Worm (Caenorhabditis elegans): ENCODE measurements around the gene R02F2.5.

R02F2.5 gene

DNA sequence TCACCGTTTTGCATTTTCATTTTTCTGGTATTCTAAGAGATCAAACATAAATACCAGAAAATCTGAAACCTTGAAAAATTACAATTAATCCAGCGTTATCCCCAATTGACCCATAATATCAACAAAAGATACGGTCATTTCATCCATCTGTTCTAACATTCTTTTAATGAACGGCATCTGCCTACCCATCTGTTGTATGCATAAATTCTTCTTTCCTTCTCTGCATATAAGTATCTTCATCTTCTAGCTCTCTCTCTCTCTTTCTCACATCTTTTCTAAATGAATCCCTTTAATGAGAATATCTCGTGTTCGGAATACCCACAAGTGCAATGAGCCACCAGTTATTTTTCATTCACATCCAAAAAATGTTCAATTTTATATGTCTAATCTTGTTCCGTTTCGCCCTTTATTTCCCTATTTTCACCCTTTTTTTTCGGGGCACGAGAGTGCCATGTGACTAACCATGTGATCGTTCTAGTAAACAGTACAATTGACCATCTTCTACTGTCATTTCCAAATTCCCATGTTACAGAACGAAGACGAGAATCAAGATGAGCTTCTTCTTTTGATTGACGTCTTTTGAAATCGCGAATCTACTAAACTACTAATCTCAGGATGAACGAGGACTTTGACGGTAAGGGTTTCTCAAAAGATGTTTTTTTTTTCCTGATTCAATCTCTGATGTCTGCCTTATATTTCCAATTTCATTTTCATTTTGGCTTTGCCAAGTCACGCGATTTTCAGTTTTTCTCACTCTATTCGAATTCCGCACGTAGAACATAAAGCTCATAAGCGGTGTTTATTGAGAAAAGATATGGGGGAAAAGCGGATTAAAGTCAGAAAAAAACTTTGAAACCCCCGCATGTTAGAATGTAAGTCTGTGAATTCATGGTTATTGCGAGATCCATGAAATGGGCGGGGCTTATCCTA, 22.5 kb downstream of the R02F2.5 start, which contains the start of gene R02F2.1 (continued):
- TF ChIP-seq him-1 (tag; optimal IDR thresholded peaks at IDR 0.05) = no peak
- peak; percentile 45 for TF ChIP-seq tlf-1 (GFP tag; optimal IDR thresholded peaks at IDR 0.05)
- no peak for TF ChIP-seq ceh-79 (tag; optimal IDR thresholded peaks at IDR 0.05)

DNA sequence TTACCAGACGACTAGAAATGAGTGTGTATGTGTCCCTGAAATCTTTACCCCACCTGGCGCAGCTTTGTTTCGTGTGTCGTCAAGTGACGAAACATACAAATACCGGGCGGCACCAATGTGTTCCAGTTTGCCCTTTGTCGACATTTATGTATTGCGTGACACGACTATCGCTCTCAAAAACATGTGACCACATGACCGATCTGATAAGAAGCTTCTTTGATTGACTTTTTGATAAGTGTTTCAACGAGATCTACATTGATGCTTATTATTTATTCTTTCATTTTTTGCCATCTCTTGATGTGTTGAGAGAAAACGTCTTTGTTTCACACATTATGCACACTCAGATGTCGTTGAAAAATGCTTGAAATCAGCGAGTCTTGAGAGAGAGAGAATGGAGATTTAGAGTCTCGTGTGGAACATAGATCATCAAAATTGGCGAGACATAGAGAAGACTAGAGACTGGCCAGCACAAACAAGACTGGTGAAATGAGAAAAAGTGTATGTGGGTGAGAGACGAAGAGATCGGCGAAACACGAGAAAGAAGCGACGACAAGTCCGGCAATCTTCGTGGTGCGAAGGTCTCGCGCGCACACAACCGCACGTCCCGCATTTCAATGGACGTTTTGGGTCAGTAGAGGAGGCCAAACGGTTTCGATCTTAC, 23.9 kb downstream of the R02F2.5 start:
- TF ChIP-seq zfh-2 (GFP tag; conservative IDR thresholded peaks at IDR 0.05) = peak; percentile 72
- TF ChIP-seq hlh-26 (GFP tag; conservative IDR thresholded peaks at IDR 0.05) = no peak
- TF ChIP-seq hmg-20 (GFP tag; IDR thresholded peaks at IDR 0.05) = no peak
- peak; percentile 39 for TF ChIP-seq K12H6.12 (tag; optimal IDR thresholded peaks at IDR 0.05)
- TF ChIP-seq nfyb-1 (GFP tag; IDR thresholded peaks at IDR 0.05) = peak; percentile 10; the same call in 1 of the 2 replicates
- peak; percentile 33 for TF ChIP-seq attf-5 (GFP tag; optimal IDR thresholded peaks at IDR 0.05)
- no peak for TF ChIP-seq snpc-4 (GFP tag; optimal IDR thresholded peaks at IDR 0.05)
- peak in 3 of 4 experiments; percentile 17 to 46 (median 34) for TF ChIP-seq snpc-4 (tag; optimal IDR thresholded peaks at IDR 0.05)
- TF ChIP-seq pbrm-1 (GFP tag; IDR thresholded peaks at IDR 0.05) = no peak; the same call in 1 of the 2 replicates
- TF ChIP-seq F49E8.2 (tag; optimal IDR thresholded peaks at IDR 0.05; ENCODE audit: insufficient read depth) = no peak
- TF ChIP-seq B0336.3 (GFP tag; IDR thresholded peaks at IDR 0.05) = peak; percentile 67
- peak; percentile 40; the same call in 1 of the 2 replicates for TF ChIP-seq C06A6.2 (GFP tag; conservative IDR thresholded peaks at IDR 0.05)
- TF ChIP-seq rcor-1 (GFP tag; IDR thresholded peaks at IDR 0.05) = no peak
- TF ChIP-seq attf-3 (GFP tag; conservative IDR thresholded peaks at IDR 0.05) = 0 out of 2 replicates have a peak, but pooled peaks have one; percentile 19
- TF ChIP-seq lin-35 (GFP tag; optimal IDR thresholded peaks at IDR 0.05) = peak in 1 of 3 experiments; percentile 16
- TF ChIP-seq ztf-22 (GFP tag; optimal IDR thresholded peaks at IDR 0.05) = peak; percentile 31
- no peak for TF ChIP-seq F57C9.4 (tag; optimal IDR thresholded peaks at IDR 0.05)
- peak; percentile 68 for TF ChIP-seq unc-62 (GFP tag; optimal IDR thresholded peaks at IDR 0.05)
- peak in 1 of 2 experiments; percentile 29 for TF ChIP-seq let-607 (tag; optimal IDR thresholded peaks at IDR 0.05)
- peak; percentile 88 for TF ChIP-seq nhr-80 (tag; optimal IDR thresholded peaks at IDR 0.05)
- peak; percentile 67; the same call in 1 of the 2 replicates for TF ChIP-seq hmg-1.2 (GFP tag; IDR thresholded peaks at IDR 0.05)
- peak; percentile 56 for TF ChIP-seq atf-7 (tag; optimal IDR thresholded peaks at IDR 0.05)
- no peak for TF ChIP-seq C17E4.6 (GFP tag; IDR thresholded peaks at IDR 0.05)
- no peak for TF ChIP-seq madf-6 (GFP tag; IDR thresholded peaks at IDR 0.05)
- no peak for TF ChIP-seq unc-130 (GFP tag; optimal IDR thresholded peaks at IDR 0.05)
- TF ChIP-seq dpff-1 (tag; optimal IDR thresholded peaks at IDR 0.05) = no peak
- peak; percentile 58 for TF ChIP-seq Y95B8A.8 (GFP tag; IDR thresholded peaks at IDR 0.05)
- peak; percentile 30 for TF ChIP-seq chd-7 (tag; optimal IDR thresholded peaks at IDR 0.05)
- no peak for TF ChIP-seq mes-4 (tag; optimal IDR thresholded peaks at IDR 0.05)
- peak; percentile 31 for TF ChIP-seq tbp1 (GFP tag; optimal IDR thresholded peaks at IDR 0.05)
- no peak for TF ChIP-seq madf-8 (GFP tag; conservative IDR thresholded peaks at IDR 0.05)
- no peak for TF ChIP-seq nhr-179 (tag; optimal IDR thresholded peaks at IDR 0.05)
- peak; percentile 42 for TF ChIP-seq lin-40 (tag; optimal IDR thresholded peaks at IDR 0.05)
- peak; percentile 18 for TF ChIP-seq somi-1 (GFP tag; optimal IDR thresholded peaks at IDR 0.05)
- no peak for TF ChIP-seq dpl-1 (GFP tag; optimal IDR thresholded peaks at IDR 0.05)
- TF ChIP-seq egl-18 (GFP tag; IDR thresholded peaks at IDR 0.05) = no peak
- TF ChIP-seq lin-26 (GFP tag; IDR thresholded peaks at IDR 0.05) = peak; percentile 9; the same call in 1 of the 2 replicates
- peak; percentile 36 for TF ChIP-seq ets-4 (GFP tag; optimal IDR thresholded peaks at IDR 0.05)
- no peak for TF ChIP-seq sea-2 (GFP tag; IDR thresholded peaks at IDR 0.05)
- TF ChIP-seq Y53G8AR.9 (GFP tag; conservative IDR thresholded peaks at IDR 0.05) = peak; percentile 59
- TF ChIP-seq ZK185.1 (tag; optimal IDR thresholded peaks at IDR 0.05; ENCODE audit: poor library complexity, severe bottlenecking) = peak; percentile 14

Data from whole organism, young adult.